Worm (Caenorhabditis elegans): Measurements from ENCODE around the gene F59A1.13.

Gene F59A1.13

DNA sequence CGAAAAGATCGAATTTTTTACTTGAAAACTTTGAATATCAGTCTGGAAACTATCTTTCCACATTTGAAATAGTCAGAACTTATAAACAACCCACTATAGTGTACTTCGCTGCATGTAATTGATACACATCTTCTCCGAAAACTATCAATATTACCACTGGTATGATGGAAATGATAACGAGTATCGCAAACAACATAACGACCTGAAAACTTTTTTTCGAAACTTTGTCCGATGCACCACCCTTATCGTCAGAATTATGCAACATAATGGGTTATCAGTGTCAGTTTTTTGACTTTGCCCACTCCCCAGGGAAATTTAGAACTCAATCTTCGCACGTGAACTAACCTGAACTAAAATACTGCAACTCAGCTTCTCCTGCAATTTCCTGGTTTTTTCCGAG lies 28.6 kb downstream of the F59A1.13 start:
- TF ChIP-seq lsy-2 (tag; optimal IDR thresholded peaks at IDR 0.05), result no peak
- TF ChIP-seq sptf-1 (tag; optimal IDR thresholded peaks at IDR 0.05), result no peak
- no peak for TF ChIP-seq ceh-83 (GFP tag; optimal IDR thresholded peaks at IDR 0.05)
- no peak for TF ChIP-seq lin-32 (GFP tag; optimal IDR thresholded peaks at IDR 0.05)
- TF ChIP-seq snpc-4 (tag; optimal IDR thresholded peaks at IDR 0.05), result no peak
- no peak for TF ChIP-seq flh-1 (GFP tag; optimal IDR thresholded peaks at IDR 0.05)
- no peak for TF ChIP-seq unc-120 (tag; optimal IDR thresholded peaks at IDR 0.05; ENCODE audit: poor library complexity, severe bottlenecking)
- no peak for TF ChIP-seq nhr-2 (tag; optimal IDR thresholded peaks at IDR 0.05)
- TF ChIP-seq ceh-43 (GFP tag; optimal IDR thresholded peaks at IDR 0.05), result no peak
- TF ChIP-seq M03D4.4 (tag; optimal IDR thresholded peaks at IDR 0.05), result no peak
- no peak for TF ChIP-seq mab-5 (tag; optimal IDR thresholded peaks at IDR 0.05)
- no peak for TF ChIP-seq nhr-12 (tag; optimal IDR thresholded peaks at IDR 0.05)
- TF ChIP-seq unc-62 (GFP tag; optimal IDR thresholded peaks at IDR 0.05), result no peak
- no peak for TF ChIP-seq sem-2 (GFP tag; optimal IDR thresholded peaks at IDR 0.05)

DNA sequence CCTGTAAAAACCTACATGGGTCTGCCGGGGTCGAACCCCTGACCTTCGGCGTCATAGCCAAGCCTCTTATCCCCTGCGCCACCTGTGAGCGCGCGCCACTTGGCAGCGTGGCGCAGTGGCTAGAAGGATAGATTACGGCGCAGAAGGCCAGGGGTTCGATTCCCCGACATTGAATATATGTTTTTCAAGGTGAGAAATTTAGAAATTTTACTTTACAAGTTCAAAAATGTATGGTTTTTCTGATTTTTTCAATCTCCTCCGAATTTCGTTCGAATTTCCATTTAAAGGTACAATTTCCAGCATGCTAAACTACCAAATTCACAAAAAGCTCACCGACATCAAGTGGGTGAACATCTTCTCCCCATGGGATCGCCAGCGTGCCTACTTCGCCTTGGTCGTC lies 30.8 kb downstream of the F59A1.13 start, which contains the start of gene dgat-2:
Gene dgat-2 (plus strand): TSS at position 301 of the 400 bp plus-strand sequence.
- TF ChIP-seq nhr-12 (tag; optimal IDR thresholded peaks at IDR 0.05) (no peak), nhr-76 (tag; optimal IDR thresholded peaks at IDR 0.05) (no peak)

DNA sequence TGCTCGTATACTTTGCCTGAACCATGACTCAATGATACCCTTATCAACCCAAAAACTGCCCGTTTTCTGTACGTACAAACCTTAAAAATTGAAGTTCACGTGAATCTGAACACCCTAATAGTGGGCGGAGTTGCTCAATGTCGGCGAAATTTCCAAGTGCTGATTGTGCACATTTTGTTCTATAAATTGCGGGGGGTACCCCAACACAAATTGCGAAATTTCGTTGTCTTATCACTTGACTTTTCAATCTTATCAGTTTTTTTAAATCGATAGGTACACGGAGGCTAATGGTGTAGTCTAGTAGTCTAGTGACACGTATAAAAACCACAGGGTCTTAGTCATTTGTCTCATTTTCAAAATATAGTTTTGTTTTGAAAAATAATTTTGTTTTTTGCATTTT lies 31.6 kb downstream of the F59A1.13 start, which contains the start of gene fbxa-108:
Gene fbxa-108 (minus strand): TSS at position 158 of the 400 bp plus-strand sequence.
- TF ChIP-seq zip-8 (tag; optimal IDR thresholded peaks at IDR 0.05) (no peak), lsy-2 (tag; optimal IDR thresholded peaks at IDR 0.05) (no peak), nhr-237 (tag; optimal IDR thresholded peaks at IDR 0.05) (no peak), unc-62 (GFP tag; optimal IDR thresholded peaks at IDR 0.05) (no peak), cnd-1 (tag; optimal IDR thresholded peaks at IDR 0.05) (no peak), elt-3 (tag; optimal IDR thresholded peaks at IDR 0.05) (no peak), lin-13 (tag; optimal IDR thresholded peaks at IDR 0.05) (no peak), nhr-76 (tag; optimal IDR thresholded peaks at IDR 0.05) (no peak), snpc-4 (tag; optimal IDR thresholded peaks at IDR 0.05) (no peak), sptf-1 (tag; optimal IDR thresholded peaks at IDR 0.05) (no peak), drap-1 (GFP tag; optimal IDR thresholded peaks at IDR 0.05) (no peak), nhr-2 (tag; optimal IDR thresholded peaks at IDR 0.05) (no peak), nhr-28 (tag; optimal IDR thresholded peaks at IDR 0.05) (no peak)

DNA sequence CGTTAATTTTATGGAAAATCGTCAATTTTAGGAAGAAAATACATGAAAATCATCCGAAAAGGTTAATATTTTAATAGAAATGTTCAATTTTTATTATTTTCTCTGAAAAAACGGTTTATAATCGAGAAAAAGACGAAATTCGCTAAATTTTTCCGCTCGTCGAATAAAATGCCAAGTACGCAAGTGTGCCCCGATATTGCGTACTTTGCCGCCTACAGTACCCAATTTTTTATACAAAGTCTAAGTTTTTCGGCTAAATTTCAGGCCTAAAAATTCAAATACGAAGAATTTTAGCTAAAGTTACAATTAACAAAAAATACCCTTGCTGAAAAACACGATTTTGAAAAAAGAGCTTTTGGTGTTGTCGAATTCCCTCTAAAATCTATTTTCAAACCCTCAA lies 32.0 kb downstream of the F59A1.13 start:
- TF ChIP-seq mls-2 (tag; optimal IDR thresholded peaks at IDR 0.05) (no peak), tbx-8 (GFP tag; optimal IDR thresholded peaks at IDR 0.05) (no peak), elt-3 (tag; optimal IDR thresholded peaks at IDR 0.05) (no peak), nhr-28 (tag; optimal IDR thresholded peaks at IDR 0.05) (no peak), unc-39 (tag; optimal IDR thresholded peaks at IDR 0.05) (no peak), lin-13 (tag; optimal IDR thresholded peaks at IDR 0.05) (no peak), mep-1 (tag; optimal IDR thresholded peaks at IDR 0.05) (no peak), nhr-237 (tag; optimal IDR thresholded peaks at IDR 0.05) (no peak), ceh-39 (tag; optimal IDR thresholded peaks at IDR 0.05) (no peak), lin-32 (GFP tag; optimal IDR thresholded peaks at IDR 0.05) (no peak), bed-3 (GFP tag; optimal IDR thresholded peaks at IDR 0.05) (no peak), elt-1 (tag; optimal IDR thresholded peaks at IDR 0.05; ENCODE audit: borderline replicate concordance, insufficient read depth) (no peak), drap-1 (GFP tag; optimal IDR thresholded peaks at IDR 0.05) (no peak), nhr-2 (tag; optimal IDR thresholded peaks at IDR 0.05) (no peak), sem-2 (GFP tag; optimal IDR thresholded peaks at IDR 0.05) (no peak)

DNA sequence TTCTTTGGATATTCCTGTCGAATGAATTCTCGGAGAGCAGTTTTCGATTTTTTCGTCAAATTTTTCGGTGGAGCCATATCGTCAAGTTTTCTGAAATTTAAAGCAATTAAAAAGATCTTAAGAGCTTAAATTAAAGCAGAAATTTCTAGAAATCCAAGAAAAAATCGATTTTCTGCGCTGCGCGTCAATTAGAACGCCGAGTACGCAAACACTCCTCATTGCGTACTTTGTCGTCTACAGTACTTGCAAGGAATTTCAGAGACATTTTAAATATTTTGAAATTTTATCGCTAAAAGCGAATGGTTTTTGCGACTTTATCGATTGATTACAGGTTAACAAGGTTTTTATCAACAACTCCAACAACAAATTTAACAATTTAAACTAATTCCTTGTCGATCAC lies 35.6 kb downstream of the F59A1.13 start:
- TF ChIP-seq mep-1 (tag; optimal IDR thresholded peaks at IDR 0.05), result no peak
- TF ChIP-seq pha-4 (tag; optimal IDR thresholded peaks at IDR 0.05), result no peak
- TF ChIP-seq flh-1 (GFP tag; optimal IDR thresholded peaks at IDR 0.05), result no peak
- no peak for TF ChIP-seq unc-120 (tag; optimal IDR thresholded peaks at IDR 0.05; ENCODE audit: poor library complexity, severe bottlenecking)
- no peak for TF ChIP-seq mls-2 (tag; optimal IDR thresholded peaks at IDR 0.05)
- TF ChIP-seq elt-3 (tag; optimal IDR thresholded peaks at IDR 0.05), result no peak
- no peak for TF ChIP-seq lin-13 (tag; optimal IDR thresholded peaks at IDR 0.05)
- no peak for TF ChIP-seq sem-2 (GFP tag; optimal IDR thresholded peaks at IDR 0.05)
- no peak for TF ChIP-seq nhr-2 (tag; optimal IDR thresholded peaks at IDR 0.05)
- TF ChIP-seq ztf-11 (tag; optimal IDR thresholded peaks at IDR 0.05), result no peak
- TF ChIP-seq snpc-4 (tag; optimal IDR thresholded peaks at IDR 0.05), result no peak
- TF ChIP-seq bed-3 (GFP tag; optimal IDR thresholded peaks at IDR 0.05), result no peak
- TF ChIP-seq ceh-83 (GFP tag; optimal IDR thresholded peaks at IDR 0.05), result no peak
- no peak for TF ChIP-seq unc-62 (GFP tag; optimal IDR thresholded peaks at IDR 0.05)
- no peak for TF ChIP-seq lsy-2 (tag; optimal IDR thresholded peaks at IDR 0.05)
- TF ChIP-seq mab-5 (tag; optimal IDR thresholded peaks at IDR 0.05), result no peak
- TF ChIP-seq ceh-39 (tag; optimal IDR thresholded peaks at IDR 0.05), result no peak
